Worm (Caenorhabditis elegans) whole organism, L2 larva: ENCODE results near the gene K09A9.6.

Experiments
- C34F6.9 ChIP-seq: fragments of 150-350 bp; optimal IDR thresholded peaks from 2 replicates; lab custom pipeline; 2014; ENCODE audit warnings: missing biosample characterization, missing genetic modification characterization
- F13H6.1 ChIP-seq: sonication (generic microtip); optimal IDR thresholded peaks from 2 replicates; lab custom pipeline; 2016; ENCODE audit warnings: missing genetic modification characterization, missing compliant biosample characterization
- R02D3.7 ChIP-seq: fragments of 150-350 bp; optimal IDR thresholded peaks from 2 replicates; lab custom pipeline; 2014; ENCODE audit warnings: missing biosample characterization, missing genetic modification characterization
- Y55F3AM.14 ChIP-seq: fragments of 200-800 bp; sonication (Bioruptor generic); optimal IDR thresholded peaks from 2 replicates; lab custom pipeline; 2018; ENCODE audit warnings: mild to moderate bottlenecking, missing genetic modification characterization, missing compliant biosample characterization
- ZK546.5 ChIP-seq: sonication (generic microtip); optimal IDR thresholded peaks from 2 replicates; lab custom pipeline; 2017; ENCODE audit warnings: missing biosample characterization, missing genetic modification characterization
- aly-2 ChIP-seq: fragments of 150-350 bp; optimal IDR thresholded peaks from 2 replicates; lab custom pipeline; 2014; ENCODE audit warnings: missing biosample characterization, missing genetic modification characterization
- ama-1 ChIP-seq: fragments of 150-350 bp; optimal IDR thresholded peaks from 2 replicates; lab custom pipeline; 2018; ENCODE audit warnings: inconsistent platforms
- blmp-1 ChIP-seq: sonication (generic microtip); optimal IDR thresholded peaks from 2 replicates; lab custom pipeline; 2017; ENCODE audit warnings: missing genetic modification characterization, mild to moderate bottlenecking, missing compliant biosample characterization, antibody characterized with exemption, moderate library complexity; ENCODE audit not compliant: insufficient read depth
- ceh-16 ChIP-seq: fragments of 150-350 bp; optimal IDR thresholded peaks from 2 replicates; lab custom pipeline; 2014; ENCODE audit warnings: missing biosample characterization, missing genetic modification characterization
- ceh-82 ChIP-seq: fragments of 150-350 bp; optimal IDR thresholded peaks from 2 replicates; lab custom pipeline; 2014; ENCODE audit warnings: missing biosample characterization, missing genetic modification characterization
- crh-2 ChIP-seq: sonication (generic microtip); optimal IDR thresholded peaks from 2 replicates; lab custom pipeline; 2017; ENCODE audit warnings: missing biosample characterization, missing genetic modification characterization
- dmd-4 ChIP-seq: sonication (generic microtip); optimal IDR thresholded peaks from 2 replicates; lab custom pipeline; 2017; ENCODE audit warnings: missing biosample characterization, missing genetic modification characterization
- egl-27 ChIP-seq: sonication (generic microtip); optimal IDR thresholded peaks from 3 replicates; lab custom pipeline; 2017; ENCODE audit warnings: missing biosample characterization, missing genetic modification reagents, missing genetic modification characterization
- elt-1 ChIP-seq: fragments of 150-350 bp; optimal IDR thresholded peaks from 2 replicates; lab custom pipeline; 2014; ENCODE audit warnings: missing biosample characterization, missing genetic modification characterization
- fos-1 ChIP-seq: fragments of 150-350 bp; optimal IDR thresholded peaks from 2 replicates; lab custom pipeline; 2014; ENCODE audit warnings: missing biosample characterization, missing genetic modification characterization
- gmeb-1 ChIP-seq: fragments of 150-350 bp; optimal IDR thresholded peaks from 2 replicates; lab custom pipeline; 2014; ENCODE audit warnings: missing biosample characterization, missing genetic modification characterization
- lin-11 ChIP-seq: fragments of 150-350 bp; sonication (generic microtip); optimal IDR thresholded peaks from 2 replicates; lab custom pipeline; 2014; ENCODE audit warnings: missing biosample characterization, missing genetic modification characterization, inconsistent platforms, mixed read lengths
- lin-13 ChIP-seq: fragments of 150-350 bp; optimal IDR thresholded peaks from 2 replicates; lab custom pipeline; 2014; ENCODE audit warnings: missing biosample characterization, missing genetic modification reagents, missing genetic modification characterization
- lin-39 ChIP-seq: fragments of 150-350 bp; optimal IDR thresholded peaks from 2 replicates; lab custom pipeline; 2014; ENCODE audit warnings: missing biosample characterization, missing genetic modification reagents, missing genetic modification characterization
- lsy-2 ChIP-seq, 2 experiments: fragments of 150-350 bp in 1 of 2; sonication (generic microtip) in 1 of 2; optimal IDR thresholded peaks; 2 replicates each; lab custom pipeline; 2014 to 2017; ENCODE audit warnings: missing biosample characterization in 2 of 2, missing genetic modification characterization in 2 of 2
- mab-5 ChIP-seq: fragments of 150-350 bp; optimal IDR thresholded peaks from 2 replicates; lab custom pipeline; 2014; ENCODE audit warnings: missing biosample characterization, missing genetic modification characterization
- mbf-1 ChIP-seq: sonication (generic microtip); optimal IDR thresholded peaks from 2 replicates; lab custom pipeline; 2017; ENCODE audit warnings: missing biosample characterization, missing genetic modification characterization
- mdl-1 ChIP-seq, 2 experiments: fragments of 150-350 bp in 1 of 2; sonication (generic microtip) in 1 of 2; optimal IDR thresholded peaks; 2 replicates each; lab custom pipeline; 2017; ENCODE audit warnings: missing biosample characterization in 2 of 2, missing genetic modification characterization in 2 of 2
- nhr-10 ChIP-seq: sonication (generic microtip); optimal IDR thresholded peaks from 2 replicates; lab custom pipeline; 2017; ENCODE audit warnings: missing biosample characterization, missing genetic modification characterization
- nhr-11 ChIP-seq: fragments of 150-350 bp; optimal IDR thresholded peaks from 2 replicates; lab custom pipeline; 2014; ENCODE audit warnings: missing biosample characterization, missing genetic modification characterization
- nhr-12 ChIP-seq: fragments of 150-350 bp; optimal IDR thresholded peaks from 2 replicates; lab custom pipeline; 2014; ENCODE audit warnings: missing biosample characterization, missing genetic modification characterization
- nhr-129 ChIP-seq: fragments of 150-350 bp; optimal IDR thresholded peaks from 2 replicates; lab custom pipeline; 2014; ENCODE audit warnings: missing biosample characterization, missing genetic modification characterization
- nhr-21 ChIP-seq: fragments of 150-350 bp; optimal IDR thresholded peaks from 2 replicates; lab custom pipeline; 2014; ENCODE audit warnings: missing biosample characterization, missing genetic modification characterization
- nhr-23 ChIP-seq: fragments of 150-350 bp; optimal IDR thresholded peaks from 2 replicates; lab custom pipeline; 2014; ENCODE audit warnings: missing biosample characterization, missing genetic modification reagents, missing genetic modification characterization
- nhr-237 ChIP-seq: fragments of 150-350 bp; optimal IDR thresholded peaks from 2 replicates; lab custom pipeline; 2014; ENCODE audit warnings: missing biosample characterization, missing genetic modification characterization
- nhr-25 ChIP-seq: fragments of 150-350 bp; sonication (generic microtip); optimal IDR thresholded peaks from 3 replicates; lab custom pipeline; 2014; ENCODE audit warnings: missing biosample characterization, missing genetic modification characterization
- nhr-6 ChIP-seq: fragments of 150-350 bp; optimal IDR thresholded peaks from 2 replicates; lab custom pipeline; 2014; ENCODE audit warnings: missing biosample characterization, missing genetic modification characterization
- nhr-77 ChIP-seq: fragments of 150-350 bp; optimal IDR thresholded peaks from 2 replicates; lab custom pipeline; 2014; ENCODE audit warnings: missing biosample characterization, missing genetic modification characterization
- peb-1 ChIP-seq: fragments of 150-350 bp; optimal IDR thresholded peaks from 2 replicates; lab custom pipeline; 2014; ENCODE audit warnings: missing biosample characterization, missing genetic modification characterization
- sem-4 ChIP-seq: fragments of 150-350 bp; optimal IDR thresholded peaks from 2 replicates; lab custom pipeline; 2014; ENCODE audit warnings: missing biosample characterization, missing genetic modification reagents, missing genetic modification characterization
- skn-1 ChIP-seq: sonication (generic microtip); optimal IDR thresholded peaks from 2 replicates; lab custom pipeline; 2017; ENCODE audit warnings: missing biosample characterization, missing genetic modification characterization
- sma-3 ChIP-seq: sonication (generic microtip); optimal IDR thresholded peaks from 2 replicates; lab custom pipeline; 2016; ENCODE audit warnings: missing genetic modification reagents, missing genetic modification characterization, missing compliant biosample characterization
- sma-9 ChIP-seq, 2 experiments: fragments of 150-350 bp in 1 of 2; sonication (generic microtip) in 1 of 2; optimal IDR thresholded peaks; 2 replicates each; lab custom pipeline; 2014 to 2016; ENCODE audit warnings: missing genetic modification characterization in 2 of 2, mild to moderate bottlenecking in 1 of 2, missing biosample characterization in 1 of 2, missing compliant biosample characterization in 1 of 2, missing genetic modification reagents in 1 of 2, moderate library complexity in 1 of 2
- snpc-4 ChIP-seq: fragments of 150-350 bp; optimal IDR thresholded peaks from 2 replicates; lab custom pipeline; 2014; ENCODE audit warnings: missing biosample characterization, missing genetic modification characterization
- unc-39 ChIP-seq: fragments of 150-350 bp; optimal IDR thresholded peaks from 2 replicates; lab custom pipeline; 2014; ENCODE audit warnings: missing biosample characterization, missing genetic modification characterization
- unc-55 ChIP-seq: fragments of 150-350 bp; sonication (generic microtip); optimal IDR thresholded peaks from 3 replicates; lab custom pipeline; 2014; ENCODE audit warnings: missing biosample characterization, missing genetic modification reagents, missing genetic modification characterization
- unc-62 ChIP-seq: fragments of 150-350 bp; optimal IDR thresholded peaks from 2 replicates; lab custom pipeline; 2014; ENCODE audit warnings: missing biosample characterization, missing genetic modification reagents, missing genetic modification characterization
- zag-1 ChIP-seq: fragments of 150-350 bp; optimal IDR thresholded peaks from 2 replicates; lab custom pipeline; 2014; ENCODE audit warnings: missing biosample characterization, missing genetic modification characterization
- ztf-11 ChIP-seq: sonication (generic microtip); optimal IDR thresholded peaks from 2 replicates; lab custom pipeline; 2017; ENCODE audit warnings: missing biosample characterization, missing genetic modification characterization
- ztf-4 ChIP-seq: fragments of 150-350 bp; optimal IDR thresholded peaks from 2 replicates; lab custom pipeline; 2014; ENCODE audit warnings: missing biosample characterization, missing genetic modification characterization

K09A9.6 gene

ce11 chrX:15610527-15611091 lies 33.6 kb downstream of the K09A9.6 start (continued):
- no peak for TF ChIP-seq peb-1 (tag; lab: Kevin White, UChicago)

- no peak for TF ChIP-seq nhr-77
- TF ChIP-seq nhr-25 (tag; lab: Kevin White, UChicago): no peak
- TF ChIP-seq zag-1: no peak
- TF ChIP-seq lsy-2 (tag; optimal IDR thresholded peaks at IDR 0.05; lab: Kevin White, UChicago): peak in 1 of 2 experiments; percentile 30
- no peak for TF ChIP-seq dmd-4 (tag; lab: Kevin White, UChicago)
- TF ChIP-seq lin-13 (GFP tag; lab: Kevin White, UChicago): peak; percentile 1
- TF ChIP-seq sma-3 (GFP tag; lab: Kevin White, UChicago): no peak
- TF ChIP-seq nhr-6 (tag; lab: Kevin White, UChicago): no peak
- TF ChIP-seq mbf-1 (tag; lab: Kevin White, UChicago): no peak
- no peak for TF ChIP-seq nhr-23 (tag; lab: Kevin White, UChicago)
- TF ChIP-seq lin-39: no peak
- peak; percentile 36 for TF ChIP-seq unc-55 (GFP tag; lab: Kevin White, UChicago)
- TF ChIP-seq gmeb-1: no peak
- no peak for TF ChIP-seq nhr-12 (tag; lab: Kevin White, UChicago)
- no peak for TF ChIP-seq egl-27 (tag; lab: Kevin White, UChicago)
- TF ChIP-seq, all 48 proteins: peak for 3
Observed at ce11 chrX:15613745-15614229, 36.7 kb downstream of the K09A9.6 start, which contains the start of gene K09E9.3. Gene K09E9.3 (minus strand): TSS chrX:15613795.

DNA sequence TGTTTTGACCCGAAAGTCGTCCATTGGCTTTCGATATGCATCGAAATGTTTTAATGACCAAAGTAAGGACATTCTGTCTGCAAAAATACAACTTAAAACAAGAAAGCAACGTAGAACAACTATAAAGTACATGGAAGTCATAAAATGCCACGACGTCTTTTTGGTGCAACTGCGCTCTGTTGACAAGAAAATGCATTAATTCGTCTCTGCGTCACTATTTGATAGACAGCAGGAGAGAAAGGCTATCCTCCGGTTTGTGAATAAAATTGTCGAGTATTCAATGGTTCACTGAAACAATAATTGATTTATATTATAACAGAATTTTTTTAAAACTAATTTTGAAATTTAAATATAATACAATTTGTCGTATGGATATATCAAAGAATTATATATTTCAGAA lies 39.4 kb downstream of the K09A9.6 start, which contains the start of gene ergi-3:
ergi-3 (minus strand) TSS at position 311 of the 400 bp plus-strand sequence.
- peak; percentile 36 for TF ChIP-seq gmeb-1
- no peak for TF ChIP-seq nhr-23 (tag; lab: Kevin White, UChicago)
- TF ChIP-seq skn-1 (tag; lab: Kevin White, UChicago): no peak
- peak; percentile 89 for TF ChIP-seq unc-55 (GFP tag; lab: Kevin White, UChicago)
- no peak for TF ChIP-seq dmd-4 (tag; lab: Kevin White, UChicago)
- peak; percentile 17 for TF ChIP-seq ama-1 (lab: Kevin White, UChicago)
- peak; percentile 66 for TF ChIP-seq nhr-25 (tag; lab: Kevin White, UChicago)
- no peak for TF ChIP-seq elt-1
- peak; percentile 54 for TF ChIP-seq mab-5 (tag; lab: Kevin White, UChicago)
- TF ChIP-seq F13H6.1 (tag; lab: Kevin White, UChicago): peak; percentile 29
- TF ChIP-seq blmp-1 (tag; lab: Kevin White, UChicago): no peak
- TF ChIP-seq ZK546.5 (tag; lab: Kevin White, UChicago): no peak
- peak; percentile 36 for TF ChIP-seq zag-1
- TF ChIP-seq Y55F3AM.14 (GFP tag; lab: Kevin White, UChicago): no peak
- no peak for TF ChIP-seq nhr-237 (tag; lab: Kevin White, UChicago)
- no peak for TF ChIP-seq nhr-11 (tag; lab: Kevin White, UChicago)
- TF ChIP-seq snpc-4: peak; percentile 3
- TF ChIP-seq unc-39 (tag; lab: Kevin White, UChicago): no peak
- peak in 1 of 2 experiments; percentile 78 for TF ChIP-seq lsy-2 (tag; optimal IDR thresholded peaks at IDR 0.05; lab: Kevin White, UChicago)
- TF ChIP-seq egl-27 (tag; lab: Kevin White, UChicago): no peak
- no peak for TF ChIP-seq lin-11 (tag; lab: Kevin White, UChicago)
- no peak for TF ChIP-seq aly-2 (tag; lab: Kevin White, UChicago)
- no peak for TF ChIP-seq ztf-11 (tag; lab: Kevin White, UChicago)
- peak; percentile 76 for TF ChIP-seq fos-1
- TF ChIP-seq mdl-1 (tag; optimal IDR thresholded peaks at IDR 0.05; lab: Kevin White, UChicago): peak in 1 of 2 experiments; percentile 5
- TF ChIP-seq nhr-129: peak; percentile 86
- TF ChIP-seq crh-2 (tag; lab: Kevin White, UChicago): peak; percentile 96
- TF ChIP-seq sma-9 (GFP tag; optimal IDR thresholded peaks at IDR 0.05; lab: Kevin White, UChicago): peak; percentile 69
- TF ChIP-seq sma-9 (tag; optimal IDR thresholded peaks at IDR 0.05; lab: Kevin White, UChicago): no peak
- no peak for TF ChIP-seq nhr-77
- no peak for TF ChIP-seq ceh-82 (tag; lab: Kevin White, UChicago)
- no peak for TF ChIP-seq unc-62 (GFP tag; lab: Kevin White, UChicago)
- no peak for TF ChIP-seq R02D3.7 (tag; lab: Kevin White, UChicago)
- peak; percentile 33 for TF ChIP-seq sma-3 (GFP tag; lab: Kevin White, UChicago)
- no peak for TF ChIP-seq nhr-12 (tag; lab: Kevin White, UChicago)
- TF ChIP-seq lin-39: no peak
- no peak for TF ChIP-seq peb-1 (tag; lab: Kevin White, UChicago)
- TF ChIP-seq nhr-6 (tag; lab: Kevin White, UChicago): peak; percentile 52
- TF ChIP-seq C34F6.9 (tag; lab: Kevin White, UChicago): peak; percentile 86
- TF ChIP-seq lin-13 (GFP tag; lab: Kevin White, UChicago): peak; percentile 73
- TF ChIP-seq nhr-21 (tag; lab: Kevin White, UChicago): peak; percentile 41
- TF ChIP-seq sem-4 (tag; lab: Kevin White, UChicago): peak; percentile 82
- peak; percentile 55 for TF ChIP-seq ztf-4
- TF ChIP-seq ceh-16: no peak
- TF ChIP-seq nhr-10 (tag; lab: Kevin White, UChicago): no peak
